Worm (Caenorhabditis elegans): Measurements from ENCODE around the gene C34E11.2.

- TF ChIP-seq snpc-4 (tag; optimal IDR thresholded peaks at IDR 0.05), result no peak
- TF ChIP-seq flh-1 (GFP tag; optimal IDR thresholded peaks at IDR 0.05), result no peak
- TF ChIP-seq unc-39 (tag; optimal IDR thresholded peaks at IDR 0.05), result no peak
- TF ChIP-seq lsy-2 (tag; optimal IDR thresholded peaks at IDR 0.05), result no peak
- TF ChIP-seq unc-62 (GFP tag; optimal IDR thresholded peaks at IDR 0.05), result no peak
Observed at ce11 chrX:11791364-11792221, 23.0 kb downstream of the C34E11.2 start.
